Fruit fly (Drosophila melanogaster): ENCODE results near the gene CG9135.

CG9135 gene

dm6 chr2L:6062382-6063082 lies 11.9 kb downstream of the CG9135 start, which contains the start of the genes ND-51 and CG13994 (continued):
- TF ChIP-seq crp (GFP tag; optimal IDR thresholded peaks at IDR 0.05) (peak; percentile 40 to 86), pan (optimal IDR thresholded peaks at IDR 0.05) (no peak), pan (GFP tag; optimal IDR thresholded peaks at IDR 0.05 in 1 of 2, IDR thresholded peaks at IDR 0.05 in 1 of 2) (peak in 1 of 2 experiments; percentile 85), CG18764 (GFP tag; optimal IDR thresholded peaks at IDR 0.05) (peak; percentile 70), nau (GFP tag; optimal IDR thresholded peaks at IDR 0.05) (no peak), p53 (GFP tag; optimal IDR thresholded peaks at IDR 0.05) (peak; percentile 72), bigmax (GFP tag; optimal IDR thresholded peaks at IDR 0.05) (no peak), dimm (GFP tag; IDR thresholded peaks at IDR 0.05) (peak; percentile 55; the same call in 1 of the 2 replicates), CG9609 (GFP tag; optimal IDR thresholded peaks at IDR 0.05) (peak; percentile 82), bowl (GFP tag; IDR thresholded peaks at IDR 0.05) (peak; percentile 63; the same call in 1 of the 2 replicates), CG14965 (GFP tag; optimal IDR thresholded peaks at IDR 0.05; ENCODE audit: borderline replicate concordance) (no peak), fd3F (GFP tag; optimal IDR thresholded peaks at IDR 0.05) (peak; percentile 77), Gsc (GFP tag; IDR thresholded peaks at IDR 0.05) (peak; percentile 25; the same call in 1 of the 2 replicates), grau (tag; optimal IDR thresholded peaks at IDR 0.05) (peak; percentile 84), Dfd (GFP tag; optimal IDR thresholded peaks at IDR 0.05) (no peak), Kr (GFP tag; optimal IDR thresholded peaks at IDR 0.05) (no peak), wek (GFP tag; optimal IDR thresholded peaks at IDR 0.05) (peak; percentile 95), Hr51 (GFP tag; optimal IDR thresholded peaks at IDR 0.05) (peak; percentile 85), ranshi (GFP tag; IDR thresholded peaks at IDR 0.05) (peak; percentile 87), chif (GFP tag; optimal IDR thresholded peaks at IDR 0.05) (peak; percentile 68 to 79), danr (GFP tag; IDR thresholded peaks at IDR 0.05) (no peak), CG30403 (GFP tag; optimal IDR thresholded peaks at IDR 0.05) (peak; percentile 87), CG13775 (GFP tag; optimal IDR thresholded peaks at IDR 0.05) (peak; percentile 84), CG1832 (GFP tag; optimal IDR thresholded peaks at IDR 0.05) (no peak), CG15073 (GFP tag; optimal IDR thresholded peaks at IDR 0.05) (no peak), CG15479 (GFP tag; optimal IDR thresholded peaks at IDR 0.05) (peak; percentile 50), CG4730 (GFP tag; IDR thresholded peaks at IDR 0.05) (peak; percentile 73), run (tag; optimal IDR thresholded peaks at IDR 0.05) (peak; percentile 58), Jarid2 (GFP tag; optimal IDR thresholded peaks at IDR 0.05) (no peak), unc-4 (GFP tag; IDR thresholded peaks at IDR 0.05; ENCODE audit: partially characterized antibody) (peak; percentile 53), Spps (tag; optimal IDR thresholded peaks at IDR 0.05) (peak; percentile 57), Ravus (GFP tag; IDR thresholded peaks at IDR 0.05) (peak; percentile 33), ato (GFP tag; IDR thresholded peaks at IDR 0.05; ENCODE audit: partially characterized antibody) (no peak), bcd (GFP tag; optimal IDR thresholded peaks at IDR 0.05) (peak; percentile 86), Doc2 (GFP tag; IDR thresholded peaks at IDR 0.05) (no peak), CG7372 (GFP tag; IDR thresholded peaks at IDR 0.05) (peak; percentile 83), CG10366 (GFP tag; IDR thresholded peaks at IDR 0.05) (peak; percentile 77), CG17829 (tag; optimal IDR thresholded peaks at IDR 0.05) (peak; percentile 88), corto (GFP tag; optimal IDR thresholded peaks at IDR 0.05) (no peak), CG18262 (tag; optimal IDR thresholded peaks at IDR 0.05) (peak; percentile 76), jing (GFP tag; optimal IDR thresholded peaks at IDR 0.05) (no peak), CG13624 (GFP tag; optimal IDR thresholded peaks at IDR 0.05) (peak; percentile 86), sc (optimal IDR thresholded peaks at IDR 0.05) (no peak), sc (GFP tag; optimal IDR thresholded peaks at IDR 0.05) (peak; percentile 1), CG6175 (GFP tag; IDR thresholded peaks at IDR 0.05) (peak; percentile 45; the same call in 1 of the 3 replicates), ab (GFP tag; optimal IDR thresholded peaks at IDR 0.05) (peak; percentile 1), lov (optimal IDR thresholded peaks at IDR 0.05) (no peak), lov (GFP tag; IDR thresholded peaks at IDR 0.05) (peak; percentile 64; the same call in 1 of the 3 replicates), Dip3 (GFP tag; optimal IDR thresholded peaks at IDR 0.05) (peak; percentile 88), crol (GFP tag; IDR thresholded peaks at IDR 0.05) (no peak)
